Fruit fly (Drosophila melanogaster): ENCODE data around the gene CG15142.

The CG15142 gene

dm6 chr2L:17498721-17499120 is at the start of gene CG15142:
Gene CG15142, minus strand, starts transcription at chr2L:17498821.
- TF ChIP-seq CG8478 (optimal IDR thresholded peaks at IDR 0.05) = no peak
- no peak for TF ChIP-seq CTCF (optimal IDR thresholded peaks at IDR 0.05)

dm6 chr2L:17542661-17543278 is 44.1 kb upstream of the CG15142 start:
- TF ChIP-seq CTCF (optimal IDR thresholded peaks at IDR 0.05) = no peak
- TF ChIP-seq CG8478 (optimal IDR thresholded peaks at IDR 0.05) = no peak

dm6 chr2L:17541106-17541505 is 42.5 kb upstream of the CG15142 start:
- no peak for TF ChIP-seq CTCF (optimal IDR thresholded peaks at IDR 0.05)
- no peak for TF ChIP-seq CG8478 (optimal IDR thresholded peaks at IDR 0.05)

- TF ChIP-seq CG8478 (optimal IDR thresholded peaks at IDR 0.05) (no peak), CTCF (optimal IDR thresholded peaks at IDR 0.05) (no peak)
Observed at dm6 chr2L:17533794-17534193, 35.2 kb upstream of the CG15142 start.

dm6 chr2L:17532134-17532533 is 33.5 kb upstream of the CG15142 start, which contains the start of gene CG15145:
Gene CG15145, minus strand, starts transcription at chr2L:17532234.
- TF ChIP-seq CTCF (optimal IDR thresholded peaks at IDR 0.05) (no peak), CG8478 (optimal IDR thresholded peaks at IDR 0.05) (no peak)

dm6 chr2L:17529022-17529421 is 30.4 kb upstream of the CG15142 start, which contains the start of gene CG15144:
Gene CG15144, minus strand, starts transcription at chr2L:17529122.
- TF ChIP-seq CG8478 (optimal IDR thresholded peaks at IDR 0.05) (no peak), CTCF (optimal IDR thresholded peaks at IDR 0.05) (no peak)

dm6 chr2L:17524449-17524848 is 25.8 kb upstream of the CG15142 start, which contains the start of gene CG15143:
Gene CG15143, minus strand, starts transcription at chr2L:17524549.
- TF ChIP-seq CTCF (optimal IDR thresholded peaks at IDR 0.05) (no peak), CG8478 (optimal IDR thresholded peaks at IDR 0.05) (no peak)

dm6 chr2L:17514090-17514715 is 15.6 kb upstream of the CG15142 start:
- TF ChIP-seq CG8478 (optimal IDR thresholded peaks at IDR 0.05) = no peak
- no peak for TF ChIP-seq CTCF (optimal IDR thresholded peaks at IDR 0.05)

- TF ChIP-seq CTCF (optimal IDR thresholded peaks at IDR 0.05) (peak; percentile 37 to 57), CG8478 (optimal IDR thresholded peaks at IDR 0.05) (no peak)
Observed at dm6 chr2L:17500946-17501451, 2.4 kb upstream of the CG15142 start, which contains the start of the genes mEFTs and Dhc36C. Gene mEFTs, minus strand, starts transcription at chr2L:17501106. Gene Dhc36C, plus strand, starts transcription at chr2L:17501401.

dm6 chr2L:17497108-17497507 is 1.5 kb downstream of the CG15142 start, which contains the start of gene qua:
Gene qua, minus strand, starts transcription at chr2L:17497208.
- TF ChIP-seq CG8478 (optimal IDR thresholded peaks at IDR 0.05) (no peak), CTCF (optimal IDR thresholded peaks at IDR 0.05) (no peak)

- no peak for TF ChIP-seq CTCF (optimal IDR thresholded peaks at IDR 0.05)
- no peak for TF ChIP-seq CG8478 (optimal IDR thresholded peaks at IDR 0.05)
Observed at dm6 chr2L:17495759-17496158, 2.9 kb downstream of the CG15142 start.

dm6 chr2L:17492680-17493079 is 5.9 kb downstream of the CG15142 start:
- no peak for TF ChIP-seq CG8478 (optimal IDR thresholded peaks at IDR 0.05)
- no peak for TF ChIP-seq CTCF (optimal IDR thresholded peaks at IDR 0.05)

- TF ChIP-seq CG8478 (optimal IDR thresholded peaks at IDR 0.05) = no peak
- TF ChIP-seq CTCF (optimal IDR thresholded peaks at IDR 0.05) = no peak
Observed at dm6 chr2L:17486264-17486663, 12.4 kb downstream of the CG15142 start, which contains the start of gene CG43220. Gene CG43220, plus strand, starts transcription at chr2L:17486564.

- TF ChIP-seq CG8478 (optimal IDR thresholded peaks at IDR 0.05) (no peak), CTCF (optimal IDR thresholded peaks at IDR 0.05) (no peak)
Observed at dm6 chr2L:17485457-17485856, 13.2 kb downstream of the CG15142 start, which contains the start of the genes CG43221 and CG43645. Gene CG43221, plus strand, starts transcription at chr2L:17485757. Gene CG43645, plus strand, starts transcription at chr2L:17485757.

dm6 chr2L:17484174-17484573 is 14.4 kb downstream of the CG15142 start, which contains the start of the genes GCS2beta and CG5131:
Gene GCS2beta, minus strand, starts transcription at chr2L:17484307.
Gene CG5131, plus strand, starts transcription at chr2L:17484501.
- TF ChIP-seq CTCF (optimal IDR thresholded peaks at IDR 0.05) (peak in 1 of 2 experiments; percentile 18), CG8478 (optimal IDR thresholded peaks at IDR 0.05) (no peak)
